Worm (Caenorhabditis elegans): ENCODE measurements around the gene W02B12.16.
"Not testable (repeated sequence)": the region's sequence is repeated elsewhere in the genome, so short reads cannot be mapped to it uniquely, and the experiment has no call there.

Gene W02B12.16

DNA sequence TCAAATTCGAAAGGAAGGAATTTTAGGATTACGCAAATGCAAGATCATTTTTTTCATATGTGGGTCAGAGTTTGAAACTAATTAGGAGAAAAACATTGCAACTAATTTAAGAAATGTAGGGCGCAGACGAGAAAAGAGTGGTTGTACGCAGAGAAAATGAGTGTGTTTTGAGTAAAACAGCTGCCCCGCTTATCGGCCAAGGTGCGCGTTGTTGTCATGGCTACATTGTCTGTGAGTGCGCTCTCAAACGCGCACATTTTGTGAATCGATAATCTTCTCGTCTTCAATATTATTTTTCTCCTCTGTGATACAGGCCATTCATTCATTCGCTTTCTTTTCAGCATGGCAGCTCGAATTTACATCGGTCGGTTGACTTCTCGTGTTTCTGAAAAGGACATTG is 22.7 kb downstream of the W02B12.16 start:
- TF ChIP-seq him-1 (tag; optimal IDR thresholded peaks at IDR 0.05) (no peak), dao-5 (tag; optimal IDR thresholded peaks at IDR 0.05) (no peak), W03F9.2 (tag; optimal IDR thresholded peaks at IDR 0.05) (no peak)

DNA sequence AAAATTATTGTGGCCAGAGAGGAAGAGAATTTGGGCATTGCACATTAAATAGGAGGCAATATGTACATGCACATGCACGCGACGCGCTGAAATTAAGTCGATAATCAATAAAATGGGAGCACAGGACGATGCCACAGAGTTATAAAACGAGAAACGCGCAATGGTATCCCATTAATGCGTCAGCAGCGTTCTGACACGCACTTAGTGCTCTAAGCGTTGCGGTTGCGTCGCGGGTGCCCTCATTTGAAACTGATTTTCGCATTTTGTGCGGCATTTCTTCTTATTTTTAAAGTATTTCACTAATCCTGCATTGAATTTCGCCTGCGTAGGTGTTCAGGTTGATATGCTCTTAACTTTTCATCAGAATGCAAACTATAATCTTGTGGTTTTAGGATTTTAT is 23.3 kb downstream of the W02B12.16 start, which contains the start of gene rsp-1:
rsp-1 (plus strand) TSS at position 338 of the 400 bp plus-strand sequence.
- peak; percentile 39 for TF ChIP-seq dao-5 (tag; optimal IDR thresholded peaks at IDR 0.05)
- TF ChIP-seq him-1 (tag; optimal IDR thresholded peaks at IDR 0.05): peak; percentile 64
- TF ChIP-seq W03F9.2 (tag; optimal IDR thresholded peaks at IDR 0.05): peak; percentile 96

DNA sequence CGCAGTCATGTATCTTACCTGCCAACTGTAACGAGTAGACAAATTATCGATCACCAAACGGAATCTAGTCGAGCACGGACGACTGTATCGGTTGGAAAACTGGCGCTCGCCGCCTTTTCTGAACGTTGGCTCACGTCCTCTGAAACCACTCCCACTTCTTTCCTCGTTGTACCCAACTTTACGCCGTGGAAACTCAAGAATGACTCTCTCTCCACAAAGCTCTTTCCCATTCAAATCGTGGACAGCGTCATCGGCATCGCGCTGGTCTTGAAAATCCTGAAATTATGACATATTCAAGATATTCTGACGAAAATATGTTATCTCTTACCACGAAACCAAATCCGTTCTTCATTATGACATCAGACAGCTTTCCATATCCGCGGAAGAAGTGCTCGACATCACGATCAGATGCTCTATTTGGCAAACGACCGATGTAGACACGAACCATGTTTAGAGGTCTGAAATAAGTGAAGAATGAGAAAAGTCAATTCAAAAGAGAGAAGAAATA is 23.8 kb downstream of the W02B12.16 start, which contains the start of gene rsp-2:
rsp-2 (minus strand) TSS at position 458 of the 508 bp plus-strand sequence.
- no peak for TF ChIP-seq him-1 (tag; optimal IDR thresholded peaks at IDR 0.05)
- TF ChIP-seq dao-5 (tag; optimal IDR thresholded peaks at IDR 0.05): no peak
- TF ChIP-seq W03F9.2 (tag; optimal IDR thresholded peaks at IDR 0.05): no peak

DNA sequence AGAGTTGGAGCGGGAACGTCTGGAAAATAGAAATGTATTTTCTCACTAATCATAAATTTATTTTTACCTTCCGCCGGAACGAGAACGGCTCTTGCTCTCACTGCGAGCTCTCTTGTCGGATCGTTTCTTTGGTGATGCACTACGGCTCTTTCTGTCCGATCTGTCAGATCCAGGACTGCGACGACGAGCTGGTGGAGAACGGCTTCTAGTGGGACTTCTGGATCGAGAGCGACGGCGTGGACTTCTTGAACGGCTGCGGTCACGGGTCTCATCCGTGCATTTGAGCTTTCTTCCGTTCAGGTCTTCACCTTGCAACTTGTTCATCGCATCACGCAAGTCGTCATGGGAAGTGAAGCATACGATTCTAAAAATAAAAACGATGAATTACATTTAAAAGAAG is 24.6 kb downstream of the W02B12.16 start:
- no peak for TF ChIP-seq W03F9.2 (tag; optimal IDR thresholded peaks at IDR 0.05)
- TF ChIP-seq him-1 (tag; optimal IDR thresholded peaks at IDR 0.05): no peak
- no peak for TF ChIP-seq dao-5 (tag; optimal IDR thresholded peaks at IDR 0.05)

DNA sequence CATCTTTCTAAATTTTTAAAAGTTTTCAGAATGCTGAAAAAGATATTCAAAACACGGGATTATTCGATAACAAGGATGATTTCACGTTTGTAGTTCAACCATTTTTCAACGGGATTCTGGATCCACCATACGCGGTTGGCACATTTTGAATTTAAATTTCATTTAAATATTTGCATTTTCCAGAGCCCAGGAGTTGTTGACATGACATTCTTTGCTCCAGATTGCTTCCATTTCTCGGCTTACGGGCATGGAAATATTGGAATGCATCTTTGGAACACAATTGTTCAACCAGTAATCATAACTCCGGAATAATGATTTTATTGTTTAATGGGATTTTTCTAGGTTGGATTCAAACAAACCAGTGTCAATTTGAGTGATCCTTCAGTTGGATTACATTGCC is 25.4 kb downstream of the W02B12.16 start:
- no peak for TF ChIP-seq him-1 (tag; optimal IDR thresholded peaks at IDR 0.05)

DNA sequence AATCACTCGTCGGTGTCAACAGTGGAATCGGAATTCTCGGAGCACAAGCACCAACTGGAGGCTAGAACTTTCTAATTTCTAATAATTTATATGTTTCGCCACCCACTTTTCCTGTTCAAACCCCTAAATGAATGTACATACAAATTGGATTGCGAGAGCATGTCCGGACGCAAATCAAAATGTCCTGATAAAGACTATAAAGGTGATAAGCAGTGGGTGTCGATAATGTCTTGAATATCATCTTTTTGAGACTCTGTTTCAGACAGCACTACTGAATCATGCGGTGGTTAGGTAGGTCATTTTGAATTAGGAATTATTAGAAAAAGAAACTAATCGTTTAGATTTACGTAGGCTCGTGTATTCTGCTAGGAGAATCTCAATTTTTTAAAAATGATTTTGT is 27.6 kb downstream of the W02B12.16 start, which contains the start of gene W02B12.1:
W02B12.1 (plus strand) TSS at position 269 of the 400 bp plus-strand sequence.
- TF ChIP-seq him-1 (tag; optimal IDR thresholded peaks at IDR 0.05): no peak
- TF ChIP-seq dao-5 (tag; optimal IDR thresholded peaks at IDR 0.05): no peak
- TF ChIP-seq W03F9.2 (tag; optimal IDR thresholded peaks at IDR 0.05): no peak

DNA sequence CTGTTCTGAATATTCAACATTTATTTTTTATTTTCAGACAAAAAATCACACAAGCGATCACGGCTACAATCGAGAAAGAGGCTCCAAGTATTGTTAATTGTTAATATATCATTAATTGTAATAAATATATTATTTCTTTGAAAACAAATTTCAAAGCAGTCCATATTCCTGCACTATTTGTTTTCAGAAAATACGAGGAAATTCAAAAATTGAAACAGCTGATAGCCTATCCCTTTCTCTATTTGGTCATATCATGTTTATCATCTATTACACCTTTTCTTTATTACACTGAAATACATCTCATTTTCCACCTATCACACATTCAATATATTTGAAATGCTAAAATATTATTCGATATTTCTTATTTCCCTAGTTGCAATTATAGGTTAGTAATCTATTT is 31.3 kb downstream of the W02B12.16 start, which contains the start of gene W02B12.13:
W02B12.13 (plus strand) TSS at position 301 of the 400 bp plus-strand sequence.
- no peak for TF ChIP-seq dao-5 (tag; optimal IDR thresholded peaks at IDR 0.05)
- TF ChIP-seq him-1 (tag; optimal IDR thresholded peaks at IDR 0.05): no peak
- TF ChIP-seq W03F9.2 (tag; optimal IDR thresholded peaks at IDR 0.05): no peak

DNA sequence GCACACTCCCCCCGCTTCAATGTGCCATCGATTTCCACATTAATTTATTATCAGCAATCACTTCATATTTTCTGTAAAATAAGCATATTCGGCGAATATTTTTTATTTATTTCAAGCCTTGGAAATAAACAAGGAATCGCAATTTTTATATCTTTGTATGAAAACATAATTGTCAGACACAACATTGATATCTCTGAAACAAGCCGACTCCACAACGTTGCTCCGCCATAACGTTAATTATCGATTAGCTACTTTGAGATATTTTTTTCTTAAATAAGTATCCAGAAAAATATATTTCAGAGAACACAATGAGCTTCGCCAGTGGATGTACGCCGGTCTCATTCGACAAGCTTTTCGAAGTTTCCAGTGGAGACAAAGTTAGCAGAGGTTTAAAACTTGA is 32.4 kb downstream of the W02B12.16 start, which contains the start of gene adbp-1:
adbp-1 (plus strand) TSS at position 301 of the 400 bp plus-strand sequence.
- TF ChIP-seq dao-5 (tag; optimal IDR thresholded peaks at IDR 0.05) (no peak), W03F9.2 (tag; optimal IDR thresholded peaks at IDR 0.05) (no peak), him-1 (tag; optimal IDR thresholded peaks at IDR 0.05) (no peak)

DNA sequence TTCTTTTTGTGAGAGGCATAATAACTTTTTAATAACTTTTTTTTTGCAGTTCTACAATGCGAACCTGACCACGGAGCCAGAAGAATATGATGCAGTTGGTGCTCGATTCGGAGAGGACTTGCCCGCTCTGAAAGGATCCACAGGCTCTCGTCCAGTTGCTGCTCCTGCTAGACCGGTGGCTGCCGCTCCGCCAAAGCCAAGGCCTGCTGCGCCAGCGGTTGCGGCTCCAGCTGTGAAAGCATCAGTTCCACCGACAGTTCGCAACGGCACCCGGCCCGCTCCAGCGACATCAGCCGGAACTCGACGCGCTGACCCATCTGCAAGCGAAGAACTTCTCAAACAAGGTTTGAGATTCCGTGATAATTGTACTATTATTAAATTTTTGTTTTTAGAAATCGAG is 33.2 kb downstream of the W02B12.16 start:
- no peak for TF ChIP-seq him-1 (tag; optimal IDR thresholded peaks at IDR 0.05)
- no peak for TF ChIP-seq W03F9.2 (tag; optimal IDR thresholded peaks at IDR 0.05)
- no peak for TF ChIP-seq dao-5 (tag; optimal IDR thresholded peaks at IDR 0.05)

DNA sequence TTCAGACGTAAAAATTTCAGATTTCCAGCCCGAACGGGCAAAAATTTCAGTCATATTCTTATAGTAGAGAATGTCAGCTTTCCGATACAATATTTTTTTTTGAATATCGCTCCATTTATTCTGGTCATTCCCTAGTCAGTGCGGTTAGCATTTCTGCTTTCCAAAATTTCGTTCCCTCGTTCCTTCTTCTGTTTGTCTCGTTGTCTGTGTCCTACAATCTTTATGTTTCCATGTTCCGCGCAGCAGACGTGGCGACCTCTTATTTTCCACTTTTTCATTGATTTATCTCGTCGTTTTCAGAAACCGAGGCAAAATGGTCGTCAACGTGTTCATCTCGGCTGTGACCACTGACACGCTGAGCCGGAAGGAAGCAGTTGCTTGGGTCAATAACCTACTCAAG is 33.9 kb downstream of the W02B12.16 start, which contains the start of gene ebp-2:
ebp-2 (plus strand) TSS at position 301 of the 400 bp plus-strand sequence.
- TF ChIP-seq dao-5, W03F9.2, him-1 (tag; optimal IDR thresholded peaks at IDR 0.05): not testable (repeated sequence)

DNA sequence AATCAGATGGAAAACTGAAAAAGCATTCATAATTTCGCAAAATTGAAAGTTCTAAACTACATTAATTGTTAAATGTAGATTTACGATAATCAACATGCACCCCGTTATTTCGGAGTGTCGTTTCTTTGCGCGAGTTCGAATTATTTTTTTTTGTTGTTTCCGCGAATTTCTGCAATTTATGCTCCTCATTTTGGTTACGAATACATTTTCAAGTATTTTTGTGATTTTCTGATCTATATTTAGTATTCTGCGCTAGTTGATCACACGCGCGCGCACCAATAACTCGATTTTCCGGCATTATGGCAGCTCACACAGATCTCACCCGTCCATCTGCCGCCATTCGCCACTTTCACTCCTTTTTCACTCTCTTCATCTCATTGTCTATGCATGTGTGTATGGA is 36.0 kb downstream of the W02B12.16 start, which contains the start of gene VW02B12L.2:
VW02B12L.2 (minus strand) TSS at position 65 of the 400 bp plus-strand sequence.
- TF ChIP-seq W03F9.2 (tag; optimal IDR thresholded peaks at IDR 0.05) (no peak), dao-5 (tag; optimal IDR thresholded peaks at IDR 0.05) (no peak), him-1 (tag; optimal IDR thresholded peaks at IDR 0.05) (no peak)

DNA sequence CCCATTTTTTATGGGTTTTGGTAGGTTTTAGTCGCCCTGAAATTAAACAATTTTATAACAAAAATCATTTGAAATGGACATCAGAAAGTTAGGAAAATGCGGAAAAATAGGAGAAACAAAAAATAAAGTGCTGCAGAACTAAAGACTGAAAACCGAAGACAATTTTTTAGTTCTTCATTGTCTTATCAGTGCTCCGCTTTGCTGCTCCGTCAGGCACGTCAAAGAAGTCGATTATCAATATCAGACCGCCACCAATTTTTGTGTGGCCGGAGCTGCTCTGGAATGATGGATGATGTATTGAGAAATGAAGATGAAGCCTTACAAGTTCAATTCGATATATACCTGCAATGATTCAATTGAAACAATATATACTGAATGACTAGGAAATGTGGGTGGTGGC is 37.9 kb downstream of the W02B12.16 start, which contains the start of gene vha-6:
vha-6 (minus strand) TSS at position 36 of the 400 bp plus-strand sequence.
- TF ChIP-seq him-1 (tag; optimal IDR thresholded peaks at IDR 0.05): no peak
- no peak for TF ChIP-seq dao-5 (tag; optimal IDR thresholded peaks at IDR 0.05)
- TF ChIP-seq W03F9.2 (tag; optimal IDR thresholded peaks at IDR 0.05): no peak

DNA sequence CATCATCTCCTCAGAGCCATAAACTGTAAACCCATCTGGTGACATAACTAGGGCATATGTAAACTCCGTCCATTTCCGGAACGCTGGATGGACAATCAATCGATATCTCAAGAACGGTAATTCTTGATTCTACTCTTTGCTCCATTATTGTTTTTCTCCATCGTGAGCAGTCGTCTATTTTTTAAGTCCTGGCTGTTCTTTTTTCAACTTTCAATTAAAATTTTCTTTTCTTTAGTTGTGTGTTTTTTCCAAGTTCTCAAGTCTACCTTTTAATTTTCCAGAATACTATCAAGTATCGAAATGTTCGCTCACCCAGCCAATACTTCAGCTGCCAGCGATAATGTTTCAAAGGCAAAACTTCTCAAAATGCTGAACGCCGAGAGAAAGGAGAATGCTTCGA is 42.4 kb downstream of the W02B12.16 start, which contains the start of gene C05D12.5:
C05D12.5 (plus strand) TSS at position 301 of the 400 bp plus-strand sequence.
- no peak for TF ChIP-seq him-1 (tag; optimal IDR thresholded peaks at IDR 0.05)
- TF ChIP-seq W03F9.2 (tag; optimal IDR thresholded peaks at IDR 0.05): no peak
- TF ChIP-seq dao-5 (tag; optimal IDR thresholded peaks at IDR 0.05): no peak

DNA sequence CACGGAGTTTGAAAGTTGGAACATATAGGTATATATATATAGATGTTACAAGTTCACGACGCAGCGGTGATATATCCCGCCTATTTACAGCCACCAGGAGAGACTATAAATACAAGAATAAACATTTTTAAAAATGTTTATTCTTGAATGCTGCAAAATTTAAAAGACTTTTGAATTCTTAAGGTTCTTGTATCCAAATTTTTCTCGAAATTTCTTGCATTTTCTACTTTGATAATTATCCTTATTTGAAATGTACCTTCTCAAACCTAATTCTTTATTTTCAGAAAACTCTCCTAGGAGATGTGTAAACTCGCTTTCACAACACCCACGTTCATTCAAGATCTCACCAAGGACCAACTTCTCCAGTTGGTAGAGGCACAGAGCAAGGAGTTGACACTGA is 44.7 kb downstream of the W02B12.16 start, which contains the start of gene C05D12.4:
C05D12.4 (plus strand) TSS at position 301 of the 400 bp plus-strand sequence.
- TF ChIP-seq W03F9.2 (tag; optimal IDR thresholded peaks at IDR 0.05) (no peak), dao-5 (tag; optimal IDR thresholded peaks at IDR 0.05) (no peak), him-1 (tag; optimal IDR thresholded peaks at IDR 0.05) (no peak)

All from whole organism, L4/young adult.